Worm (Caenorhabditis elegans): ENCODE data around the gene C34E7.3.

C34E7.3 gene

DNA sequence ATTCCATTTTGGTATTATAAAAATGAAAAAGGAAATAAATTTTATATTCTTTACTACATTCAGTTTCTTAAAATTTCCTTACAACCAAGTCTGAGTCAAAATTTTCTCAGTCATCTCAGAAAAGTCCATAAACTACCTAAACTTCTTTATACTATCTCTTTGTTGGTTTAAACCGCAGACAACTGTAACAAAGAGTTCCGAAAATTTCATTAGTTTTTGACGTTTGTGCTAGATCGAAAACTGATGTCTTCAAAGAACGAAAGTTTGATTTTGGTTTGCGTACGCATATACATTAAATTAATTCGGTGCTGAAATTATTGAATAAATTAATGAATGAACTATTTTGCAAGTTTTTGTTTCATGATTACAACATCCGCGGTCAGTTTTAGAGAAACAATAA lies 28.8 kb downstream of the C34E7.3 start:
- TF ChIP-seq ceh-18 (tag; optimal IDR thresholded peaks at IDR 0.05) = no peak

DNA sequence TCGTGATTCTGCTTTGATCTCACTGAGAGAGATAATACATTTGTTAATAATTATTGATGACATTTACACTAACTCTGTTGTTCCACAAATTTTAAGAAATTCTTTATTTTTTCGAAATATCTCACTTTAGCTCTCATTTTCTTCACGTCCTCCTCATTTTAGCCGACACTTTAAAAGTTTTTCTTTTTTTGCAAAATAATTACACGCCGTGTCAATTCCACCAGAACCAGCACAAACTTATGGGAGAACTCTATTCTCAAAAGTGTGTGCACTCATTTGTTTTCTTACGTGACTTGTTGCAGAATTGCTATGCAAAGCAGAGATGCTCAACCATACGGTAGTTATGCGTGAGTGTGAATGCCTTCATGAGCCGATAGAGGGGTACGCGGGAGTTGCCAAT lies 35.1 kb downstream of the C34E7.3 start, which contains the start of gene frpr-2:
frpr-2 (plus strand) TSS at position 301 of the 400 bp plus-strand sequence.
- TF ChIP-seq rnt-1 (tag; optimal IDR thresholded peaks at IDR 0.05) (no peak), ttx-3 (tag; optimal IDR thresholded peaks at IDR 0.05) (no peak), ceh-34 (tag; optimal IDR thresholded peaks at IDR 0.05) (no peak), pag-3 (tag; optimal IDR thresholded peaks at IDR 0.05; ENCODE audit: borderline replicate concordance) (no peak), ceh-18 (tag; optimal IDR thresholded peaks at IDR 0.05) (no peak), unc-42 (tag; optimal IDR thresholded peaks at IDR 0.05) (no peak), madf-2 (tag; optimal IDR thresholded peaks at IDR 0.05) (no peak), fkh-10 (GFP tag; optimal IDR thresholded peaks at IDR 0.05) (no peak), pros-1 (tag; optimal IDR thresholded peaks at IDR 0.05) (no peak), ama-1 (optimal IDR thresholded peaks at IDR 0.05) (no peak), unc-86 (tag; optimal IDR thresholded peaks at IDR 0.05) (no peak), ceh-45 (GFP tag; IDR thresholded peaks at IDR 0.05) (no peak), eyg-1 (tag; optimal IDR thresholded peaks at IDR 0.05) (no peak), syd-9 (tag; optimal IDR thresholded peaks at IDR 0.05) (no peak), ceh-2 (tag; optimal IDR thresholded peaks at IDR 0.05) (no peak), hlh-30 (tag; optimal IDR thresholded peaks at IDR 0.05; ENCODE audit: insufficient read depth) (no peak), nhr-11 (tag; optimal IDR thresholded peaks at IDR 0.05) (no peak), nfya-1 (tag; optimal IDR thresholded peaks at IDR 0.05) (no peak), sox-2 (GFP tag; IDR thresholded peaks at IDR 0.05) (no peak), ceh-14 (tag; optimal IDR thresholded peaks at IDR 0.05) (no peak)

DNA sequence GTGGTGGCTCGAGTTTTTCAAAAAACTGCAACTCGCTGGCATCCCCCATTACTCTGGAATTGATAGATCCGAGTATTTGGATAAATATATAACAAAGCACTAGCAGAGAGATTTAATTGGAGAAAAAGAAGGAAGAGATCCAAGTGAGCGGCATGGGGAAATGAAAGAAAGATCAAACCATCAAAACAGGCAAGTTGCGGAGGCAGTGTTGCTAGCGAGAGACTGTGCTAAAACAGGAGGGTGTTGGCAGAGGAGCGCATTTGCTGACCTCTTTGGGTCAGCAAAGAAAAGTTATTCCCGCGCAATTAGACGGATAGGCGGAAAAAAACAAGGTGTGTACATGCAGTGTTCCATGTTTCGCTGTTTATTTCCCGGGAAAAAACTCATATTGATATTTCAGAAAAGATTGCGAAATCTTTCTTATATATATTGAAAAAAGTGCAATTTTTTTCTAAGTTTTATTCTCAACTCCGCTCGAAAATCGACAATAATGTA lies 45.6 kb downstream of the C34E7.3 start, which contains the start of gene ppk-3:
ppk-3 (minus strand) TSS at position 51 of the 495 bp plus-strand sequence.
- TF ChIP-seq unc-3 (GFP tag; conservative IDR thresholded peaks at IDR 0.05) = no peak
- TF ChIP-seq unc-3 (tag; optimal IDR thresholded peaks at IDR 0.05) = no peak
- peak; percentile 3 for TF ChIP-seq rnt-1 (tag; optimal IDR thresholded peaks at IDR 0.05)
- peak; percentile 64 for TF ChIP-seq nfya-1 (tag; optimal IDR thresholded peaks at IDR 0.05)
- TF ChIP-seq tbx-2 (tag; optimal IDR thresholded peaks at IDR 0.05) = peak; percentile 55
- no peak for TF ChIP-seq lim-6 (tag; optimal IDR thresholded peaks at IDR 0.05)
- no peak for TF ChIP-seq ceh-9 (tag; optimal IDR thresholded peaks at IDR 0.05)
- TF ChIP-seq ceh-18 (tag; optimal IDR thresholded peaks at IDR 0.05) = peak; percentile 55
- peak; percentile 52 for TF ChIP-seq unc-55 (GFP tag; optimal IDR thresholded peaks at IDR 0.05)
- TF ChIP-seq pros-1 (tag; optimal IDR thresholded peaks at IDR 0.05) = peak; percentile 33
- peak; percentile 63 for TF ChIP-seq ceh-31 (tag; optimal IDR thresholded peaks at IDR 0.05)
- TF ChIP-seq sdc-2 (tag; optimal IDR thresholded peaks at IDR 0.05) = peak; percentile 69
- TF ChIP-seq dve-1 (tag; optimal IDR thresholded peaks at IDR 0.05) = peak; percentile 45
- TF ChIP-seq K09A11.1 (tag; optimal IDR thresholded peaks at IDR 0.05; ENCODE audit: insufficient read depth) = peak; percentile 13
- peak; percentile 16 for TF ChIP-seq ceh-34 (tag; optimal IDR thresholded peaks at IDR 0.05)
- no peak for TF ChIP-seq pag-3 (tag; optimal IDR thresholded peaks at IDR 0.05; ENCODE audit: borderline replicate concordance)

DNA sequence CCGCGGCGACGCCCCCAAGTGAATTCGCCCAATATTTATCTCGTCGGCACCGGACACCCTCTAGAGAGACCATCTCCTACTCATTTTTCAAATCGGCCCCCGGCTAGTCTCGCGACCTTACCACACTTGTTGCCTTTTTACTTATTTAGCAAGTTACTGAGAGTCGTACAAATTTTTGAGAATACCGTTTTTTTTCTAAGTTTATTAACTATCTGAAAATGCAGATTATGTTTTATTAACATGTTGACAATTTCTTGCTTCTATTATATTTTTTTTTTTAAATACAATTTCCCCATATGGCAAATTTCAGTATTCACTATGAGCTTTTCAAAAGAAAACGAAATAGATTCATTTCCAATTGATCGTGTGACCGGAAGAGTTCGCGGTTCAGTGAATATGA lies 46.7 kb downstream of the C34E7.3 start, which contains the start of the genes F11C1.4 and F11C1.10:
F11C1.4 (plus strand) TSS at position 301 of the 400 bp plus-strand sequence.
F11C1.10 (plus strand) TSS at position 309 of the 400 bp plus-strand sequence.
- TF ChIP-seq dve-1 (tag; optimal IDR thresholded peaks at IDR 0.05) (no peak), ahr-1 (tag; optimal IDR thresholded peaks at IDR 0.05) (no peak), sox-2 (GFP tag; IDR thresholded peaks at IDR 0.05) (no peak), ceh-2 (tag; optimal IDR thresholded peaks at IDR 0.05) (no peak)

DNA sequence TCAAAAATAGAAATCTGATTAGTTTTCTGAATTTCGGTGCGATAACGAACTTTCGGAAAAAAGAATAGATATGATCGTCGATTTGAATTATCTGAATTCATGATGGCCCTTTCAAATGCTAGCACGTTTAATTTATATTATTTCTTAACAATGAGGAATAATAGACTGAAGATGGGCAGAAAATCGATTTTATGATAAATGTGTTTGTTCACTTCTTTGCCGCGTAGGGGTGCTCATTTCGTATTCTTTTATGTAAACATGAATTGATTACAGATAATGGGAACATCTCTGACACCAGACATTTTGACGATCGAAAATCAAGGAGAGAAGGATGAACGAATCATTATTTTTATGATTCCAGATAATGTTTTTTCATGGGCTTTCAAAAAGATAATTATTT lies 47.4 kb downstream of the C34E7.3 start, which contains the start of gene F11C1.9:
F11C1.9 (minus strand) TSS at position 101 of the 400 bp plus-strand sequence.
- no peak for TF ChIP-seq ceh-18 (tag; optimal IDR thresholded peaks at IDR 0.05)
- no peak for TF ChIP-seq ceh-30 (tag; optimal IDR thresholded peaks at IDR 0.05)
- no peak for TF ChIP-seq hlh-8 (tag; optimal IDR thresholded peaks at IDR 0.05)
- TF ChIP-seq lin-11 (tag; optimal IDR thresholded peaks at IDR 0.05) = no peak
- TF ChIP-seq ceh-34 (tag; optimal IDR thresholded peaks at IDR 0.05) = no peak
- TF ChIP-seq fkh-10 (GFP tag; optimal IDR thresholded peaks at IDR 0.05) = no peak
- TF ChIP-seq ceh-31 (tag; optimal IDR thresholded peaks at IDR 0.05) = no peak
- no peak for TF ChIP-seq zip-5 (tag; optimal IDR thresholded peaks at IDR 0.05)
- TF ChIP-seq ama-1 (optimal IDR thresholded peaks at IDR 0.05) = no peak
- TF ChIP-seq syd-9 (tag; optimal IDR thresholded peaks at IDR 0.05) = no peak
- TF ChIP-seq pag-3 (tag; optimal IDR thresholded peaks at IDR 0.05; ENCODE audit: borderline replicate concordance) = no peak
- TF ChIP-seq ets-4 (tag; optimal IDR thresholded peaks at IDR 0.05) = no peak
- no peak for TF ChIP-seq fkh-6 (tag; optimal IDR thresholded peaks at IDR 0.05)
- TF ChIP-seq nhr-232 (tag; optimal IDR thresholded peaks at IDR 0.05) = no peak
- TF ChIP-seq F13H6.1 (tag; optimal IDR thresholded peaks at IDR 0.05) = no peak
